Worm (Caenorhabditis elegans): ENCODE results near the gene Y57E12AL.1.
A peak's percentile ranks its signal among the peaks of the same experiment; 100 is the strongest.

Gene Y57E12AL.1

DNA sequence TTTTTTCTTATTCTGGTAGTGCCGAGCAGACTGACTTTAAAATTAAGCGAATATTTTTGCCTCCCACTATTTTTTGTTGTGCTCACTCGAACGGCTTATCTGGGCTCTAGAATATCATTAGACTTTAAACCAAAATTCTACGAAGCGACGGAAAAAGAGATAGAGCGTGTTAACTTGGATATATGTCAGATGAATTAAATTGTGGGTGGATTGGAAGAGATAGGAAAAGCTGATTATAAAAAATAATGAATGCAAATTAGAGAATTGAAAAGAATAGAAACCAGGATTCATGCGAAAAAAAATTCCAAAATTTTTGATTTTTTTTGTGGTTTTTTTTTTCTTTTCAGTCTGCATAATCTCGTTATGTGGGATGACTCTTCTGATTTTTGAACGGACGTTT lies 38.6 kb upstream of the Y57E12AL.1 start, which contains the start of gene F20A1.4:
TSS of gene F20A1.4 (minus strand) at position 101 of the 400 bp plus-strand sequence.
- TF ChIP-seq mxl-3 (GFP tag; optimal IDR thresholded peaks at IDR 0.05) (no peak), madf-5 (GFP tag; IDR thresholded peaks at IDR 0.05) (no peak), dmd-9 (GFP tag; IDR thresholded peaks at IDR 0.05) (no peak), sdz-12 (GFP tag; optimal IDR thresholded peaks at IDR 0.05) (no peak), pha-4 (GFP tag; IDR thresholded peaks at IDR 0.05) (no peak), pha-4 (tag; optimal IDR thresholded peaks at IDR 0.05) (no peak), zip-11 (GFP tag; IDR thresholded peaks at IDR 0.05) (no peak), F26F4.8 (GFP tag; conservative IDR thresholded peaks at IDR 0.05) (no peak), mdt-29 (GFP tag; IDR thresholded peaks at IDR 0.05) (no peak), nhr-102 (tag; optimal IDR thresholded peaks at IDR 0.05) (no peak), mxl-2 (GFP tag; conservative IDR thresholded peaks at IDR 0.05) (no peak), lsy-2 (tag; optimal IDR thresholded peaks at IDR 0.05) (no peak), Y48G9A.11 (GFP tag; IDR thresholded peaks at IDR 0.05) (no peak)

DNA sequence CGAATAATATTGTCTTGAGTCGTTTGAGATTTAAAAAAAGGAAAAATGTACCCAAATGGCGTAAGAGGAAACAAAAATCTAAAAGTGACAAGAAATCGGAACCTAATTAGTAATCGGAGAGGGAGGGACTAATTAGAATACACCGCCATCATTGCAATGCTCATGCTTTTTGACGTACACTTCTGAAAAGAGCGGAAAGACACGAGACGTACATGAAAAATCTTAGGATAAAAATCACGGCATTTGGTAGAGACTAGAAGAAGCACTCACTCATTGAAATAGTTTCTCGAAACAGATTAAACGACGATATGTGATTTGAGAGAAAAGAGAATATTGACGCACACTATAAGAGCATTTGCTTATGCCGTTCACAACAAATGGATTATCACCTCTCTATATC lies 37.3 kb upstream of the Y57E12AL.1 start:
- TF ChIP-seq nhr-102 (tag; optimal IDR thresholded peaks at IDR 0.05) (no peak), nhr-48 (tag; optimal IDR thresholded peaks at IDR 0.05) (no peak), ZK337.2 (GFP tag; IDR thresholded peaks at IDR 0.05) (no peak), nhr-42 (GFP tag; IDR thresholded peaks at IDR 0.05) (no peak), mxl-2 (GFP tag; conservative IDR thresholded peaks at IDR 0.05) (no peak), spr-3 (GFP tag; optimal IDR thresholded peaks at IDR 0.05) (no peak), tra-1 (GFP tag; IDR thresholded peaks at IDR 0.05) (no peak), F26F4.8 (GFP tag; conservative IDR thresholded peaks at IDR 0.05) (no peak), daf-8 (GFP tag; IDR thresholded peaks at IDR 0.05) (no peak), F10B5.3 (tag; optimal IDR thresholded peaks at IDR 0.05) (no peak), daf-16 (GFP tag; optimal IDR thresholded peaks at IDR 0.05) (no peak), daf-16 (tag; optimal IDR thresholded peaks at IDR 0.05) (no peak)

- TF ChIP-seq vab-7 (GFP tag; IDR thresholded peaks at IDR 0.05) (no peak), dmd-6 (GFP tag; IDR thresholded peaks at IDR 0.05) (no peak), Y48G9A.11 (GFP tag; IDR thresholded peaks at IDR 0.05) (no peak), nhr-41 (GFP tag; IDR thresholded peaks at IDR 0.05) (no peak), duxl-1 (tag; optimal IDR thresholded peaks at IDR 0.05; ENCODE audit: poor library complexity) (no peak), egl-43 (GFP tag; IDR thresholded peaks at IDR 0.05) (no peak), aha-1 (tag) (no peak)
Observed at ce11 chrV:7027055-7027454, 33.3 kb upstream of the Y57E12AL.1 start, which contains the start of gene F20A1.6. F20A1.6 (minus strand) TSS chrV:7027155.

DNA sequence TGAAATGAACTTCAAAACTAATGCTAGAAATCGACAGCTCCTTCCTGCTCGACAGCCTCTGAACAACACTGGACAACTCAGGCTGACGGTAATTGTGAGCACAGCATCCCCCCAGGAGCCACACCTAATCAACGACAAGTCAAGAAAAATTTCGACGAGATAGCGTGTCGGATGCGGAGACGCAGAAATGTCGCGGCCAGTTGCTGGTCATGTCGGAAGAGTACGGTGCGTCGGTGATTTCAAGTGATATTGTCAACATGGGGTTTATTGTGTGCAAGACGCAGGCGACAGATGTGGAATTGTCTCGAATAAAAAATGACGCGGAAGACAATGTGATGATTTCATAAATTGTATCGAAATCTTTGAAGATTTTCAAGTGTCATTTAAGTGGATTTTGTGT lies 23.9 kb upstream of the Y57E12AL.1 start, which contains the start of gene twk-11:
TSS of gene twk-11 (minus strand) at position 101 of the 400 bp plus-strand sequence.
- TF ChIP-seq ceh-20 (GFP tag; IDR thresholded peaks at IDR 0.05): no peak
- TF ChIP-seq set-16 (GFP tag; IDR thresholded peaks at IDR 0.05): no peak
- no peak for TF ChIP-seq nhr-102 (tag; optimal IDR thresholded peaks at IDR 0.05)
- no peak for TF ChIP-seq hif-1 (tag; optimal IDR thresholded peaks at IDR 0.05)
- TF ChIP-seq T26A8.4 (GFP tag; IDR thresholded peaks at IDR 0.05): no peak
- TF ChIP-seq aha-1 (tag): peak; percentile 7

- TF ChIP-seq aly-2 (tag; optimal IDR thresholded peaks at IDR 0.05) (no peak), madf-9 (GFP tag; conservative IDR thresholded peaks at IDR 0.05) (no peak), nhr-6 (tag; optimal IDR thresholded peaks at IDR 0.05) (no peak), F26F4.8 (GFP tag; conservative IDR thresholded peaks at IDR 0.05) (no peak), hlh-30 (tag; optimal IDR thresholded peaks at IDR 0.05; ENCODE audit: insufficient read depth) (no peak), unc-62 (GFP tag; optimal IDR thresholded peaks at IDR 0.05 in 1 of 2) (no peak), unc-62 (tag; optimal IDR thresholded peaks at IDR 0.05) (no peak), nhr-111 (GFP tag; optimal IDR thresholded peaks at IDR 0.05) (no peak), nhr-237 (tag; optimal IDR thresholded peaks at IDR 0.05) (no peak), T20F7.1 (GFP tag; optimal IDR thresholded peaks at IDR 0.05) (no peak), F44E2.7 (GFP tag; IDR thresholded peaks at IDR 0.05) (no peak), ztf-7 (tag; optimal IDR thresholded peaks at IDR 0.05) (no peak), php-3 (GFP tag; IDR thresholded peaks at IDR 0.05) (no peak), mdl-1 (tag; optimal IDR thresholded peaks at IDR 0.05) (no peak), Y48G9A.11 (GFP tag; IDR thresholded peaks at IDR 0.05) (no peak)
Observed at ce11 chrV:7046005-7046404, 14.3 kb upstream of the Y57E12AL.1 start, which contains the start of gene F20A1.2. F20A1.2 (plus strand) TSS chrV:7046305.

All from whole organism, L4 larva.